Fruit fly (Drosophila melanogaster) whole organism, embryonic: ENCODE measurements around the gene CG10376.

Experiments used
- ATbp ChIP-seq: fragments of 200-800 bp; sonication (Bioruptor generic); optimal IDR thresholded peaks from 2 replicates; lab custom pipeline; 2017; ENCODE audit warnings: missing biosample characterization, mild to moderate bottlenecking, missing genetic modification characterization, missing genetic modification reagents
- Atf-2 ChIP-seq: fragments of 200-800 bp; sonication (Bioruptor generic); optimal IDR thresholded peaks from 2 replicates; lab custom pipeline; 2016; ENCODE audit warnings: missing biosample characterization, missing genetic modification characterization
- Blimp-1 ChIP-seq: fragments of 200-800 bp; sonication (Bioruptor generic); optimal IDR thresholded peaks from 3 replicates; lab custom pipeline; 2018; ENCODE audit warnings: missing biosample characterization, missing genetic modification characterization, mild to moderate bottlenecking, moderate library complexity, missing genetic modification reagents
- C15 ChIP-seq: fragments of 200-800 bp; sonication (Bioruptor generic); IDR thresholded peaks from 3 replicates; pipeline ENCODE4 v1.3.6; 2022; ENCODE audit warnings: missing biosample characterization, missing genetic modification characterization
- CG11695 ChIP-seq: fragments of 200-800 bp; sonication (Bioruptor generic); IDR thresholded peaks from 3 replicates; pipeline ENCODE4 v1.3.6; 2022; ENCODE audit warnings: missing biosample characterization, missing genetic modification characterization
- CG12769 ChIP-seq: fragments of 200-800 bp; sonication (Bioruptor generic); optimal IDR thresholded peaks from 2 replicates; lab custom pipeline; 2019; ENCODE audit warnings: missing biosample characterization, mild to moderate bottlenecking, missing genetic modification characterization, moderate library complexity
- CG13894 ChIP-seq: fragments of 200-800 bp; sonication (Bioruptor generic); optimal IDR thresholded peaks from 3 replicates; lab custom pipeline; 2018; ENCODE audit warnings: missing biosample characterization, mild to moderate bottlenecking, missing genetic modification characterization, moderate library complexity
- CG14050 ChIP-seq: fragments of 200-800 bp; sonication (Bioruptor generic); IDR thresholded peaks from 3 replicates; pipeline ENCODE4 v1.3.6; 2022; ENCODE audit warnings: missing biosample characterization, missing genetic modification characterization
- CG14965 ChIP-seq: fragments of 200-800 bp; sonication (Bioruptor generic); optimal IDR thresholded peaks from 2 replicates; lab custom pipeline; 2016; ENCODE audit warnings: missing biosample characterization, missing genetic modification characterization, borderline replicate concordance
- CG15514 ChIP-seq: fragments of 200-800 bp; sonication (Bioruptor generic); optimal IDR thresholded peaks from 3 replicates; lab custom pipeline; 2017; ENCODE audit warnings: missing biosample characterization, missing genetic modification characterization, mild to moderate bottlenecking, moderate library complexity, missing genetic modification reagents
- CG1647 ChIP-seq: fragments of 200-800 bp; sonication (Bioruptor generic); optimal IDR thresholded peaks from 3 replicates; lab custom pipeline; 2016; ENCODE audit warnings: missing biosample characterization, missing genetic modification characterization
- CG18011 ChIP-seq: fragments of 200-800 bp; sonication (Bioruptor generic); optimal IDR thresholded peaks from 2 replicates; lab custom pipeline; 2017; ENCODE audit warnings: missing biosample characterization, missing genetic modification characterization, mild to moderate bottlenecking, moderate library complexity, missing genotype
- CG2116 ChIP-seq: fragments of 200-800 bp; sonication (Bioruptor generic); optimal IDR thresholded peaks from 3 replicates; lab custom pipeline; 2018; ENCODE audit warnings: missing biosample characterization, mild to moderate bottlenecking, missing genetic modification characterization
- CG30403 ChIP-seq: fragments of 200-800 bp; sonication (Bioruptor generic); optimal IDR thresholded peaks from 3 replicates; lab custom pipeline; 2016; ENCODE audit warnings: missing biosample characterization, missing genetic modification characterization
- CG32532 ChIP-seq: fragments of 200-800 bp; sonication (Bioruptor generic); IDR thresholded peaks from 2 replicates; pipeline ENCODE4 v1.3.6; 2022; ENCODE audit warnings: missing biosample characterization, missing genetic modification characterization
- CG33557 ChIP-seq: fragments of 200-800 bp; sonication (Bioruptor generic); optimal IDR thresholded peaks from 2 replicates; lab custom pipeline; 2019; ENCODE audit warnings: missing biosample characterization, mild to moderate bottlenecking, missing genetic modification characterization, moderate library complexity
- CG34376 ChIP-seq: fragments of 200-800 bp; sonication (Bioruptor generic); optimal IDR thresholded peaks from 2 replicates; lab custom pipeline; 2018; ENCODE audit warnings: missing biosample characterization, mild to moderate bottlenecking, missing genetic modification characterization
- CG5180 ChIP-seq: fragments of 200-800 bp; sonication (Bioruptor generic); optimal IDR thresholded peaks from 3 replicates; lab custom pipeline; 2017; ENCODE audit warnings: missing biosample characterization, missing genetic modification characterization, mild to moderate bottlenecking, moderate library complexity, missing genetic modification reagents
- CG7357 ChIP-seq: fragments of 200-800 bp; sonication (Bioruptor generic); IDR thresholded peaks from 3 replicates; pipeline ENCODE4 v1.3.6; 2022; ENCODE audit warnings: missing biosample characterization, missing genetic modification characterization
- CG9215 ChIP-seq: fragments of 200-800 bp; sonication (Bioruptor generic); IDR thresholded peaks from 2 replicates; pipeline ENCODE4 v1.3.6; 2022; ENCODE audit warnings: missing biosample characterization, missing genetic modification characterization
- CG9797 ChIP-seq: fragments of 200-800 bp; sonication (Bioruptor generic); optimal IDR thresholded peaks from 3 replicates; lab custom pipeline; 2018; ENCODE audit warnings: missing biosample characterization, mild to moderate bottlenecking, missing genetic modification characterization
- Drgx ChIP-seq: fragments of 200-800 bp; sonication (Bioruptor generic); IDR thresholded peaks from 2 replicates; pipeline ENCODE4 v1.3.6; 2022; ENCODE audit warnings: missing biosample characterization, missing genetic modification characterization
- Hand ChIP-seq: fragments of 200-800 bp; sonication (Bioruptor generic); optimal IDR thresholded peaks from 2 replicates; lab custom pipeline; 2017; ENCODE audit warnings: mild to moderate bottlenecking, missing biosample characterization, missing genetic modification reagents, missing genetic modification characterization
- HmgD ChIP-seq: fragments of 200-800 bp; sonication (Bioruptor generic); optimal IDR thresholded peaks from 3 replicates; lab custom pipeline; 2016; ENCODE audit warnings: missing biosample characterization, missing genetic modification characterization
- NfI ChIP-seq: fragments of 200-800 bp; sonication (Bioruptor generic); optimal IDR thresholded peaks from 3 replicates; lab custom pipeline; 2018; ENCODE audit warnings: missing biosample characterization, mild to moderate bottlenecking, missing genetic modification characterization, moderate library complexity
- Oli ChIP-seq: fragments of 200-800 bp; sonication (Bioruptor generic); optimal IDR thresholded peaks from 2 replicates; lab custom pipeline; 2018; ENCODE audit warnings: missing biosample characterization, mild to moderate bottlenecking, missing genetic modification characterization, moderate library complexity
- Sox100B ChIP-seq: fragments of 200-800 bp; sonication (Bioruptor generic); optimal IDR thresholded peaks from 3 replicates; lab custom pipeline; 2018; ENCODE audit warnings: missing biosample characterization, mild to moderate bottlenecking, missing genetic modification characterization
- TFAM ChIP-seq: fragments of 200-800 bp; sonication (Bioruptor generic); optimal IDR thresholded peaks from 2 replicates; lab custom pipeline; 2017; ENCODE audit warnings: missing biosample characterization, missing genetic modification characterization, inconsistent platforms
- Taf1 ChIP-seq: fragments of 200-800 bp; sonication (Bioruptor generic); IDR thresholded peaks from 2 replicates; pipeline ENCODE4 v1.3.6; 2022; ENCODE audit warnings: missing biosample characterization, missing genetic modification characterization
- ara ChIP-seq: fragments of 200-800 bp; sonication (Bioruptor generic); IDR thresholded peaks from 2 replicates; pipeline ENCODE4 v1.3.6; 2022; ENCODE audit warnings: missing biosample characterization, missing genetic modification characterization
- ash1 ChIP-seq: fragments of 200-800 bp; sonication (Bioruptor generic); optimal IDR thresholded peaks from 2 replicates; lab custom pipeline; 2018; ENCODE audit warnings: missing biosample characterization, mild to moderate bottlenecking, missing genetic modification characterization
- en ChIP-seq: fragments of 200-800 bp; sonication (Bioruptor generic); optimal IDR thresholded peaks from 2 replicates; lab custom pipeline; 2016; ENCODE audit warnings: missing biosample characterization, missing genetic modification characterization
- ewg ChIP-seq: fragments of 200-800 bp; sonication (Bioruptor generic); optimal IDR thresholded peaks from 3 replicates; lab custom pipeline; 2017; ENCODE audit warnings: mild to moderate bottlenecking, missing biosample characterization, missing genetic modification reagents, missing genetic modification characterization
- gt ChIP-seq: fragments of 200-800 bp; sonication (Bioruptor generic); IDR thresholded peaks from 2 replicates; pipeline ENCODE4 v1.3.6; 2022; ENCODE audit warnings: missing biosample characterization, missing genetic modification characterization
- her ChIP-seq: fragments of 200-800 bp; sonication (Bioruptor generic); optimal IDR thresholded peaks from 2 replicates; lab custom pipeline; 2016; ENCODE audit warnings: missing biosample characterization, missing genetic modification characterization
- hkb ChIP-seq, 2 experiments: fragments of 200-800 bp in 1 of 2; fragments of >200 bp in 1 of 2; sonication (Bioruptor generic) in 1 of 2; IDR thresholded peaks in 1 of 2; optimal IDR thresholded peaks in 1 of 2; 2 replicates each; pipeline versions ENCODE4 v1.3.6 to Lab custom; 2017 to 2022; ENCODE audit warnings: missing biosample characterization in 1 of 2, missing genetic modification characterization in 1 of 2
- ind ChIP-seq: fragments of 200-800 bp; sonication (Bioruptor generic); optimal IDR thresholded peaks from 3 replicates; lab custom pipeline; 2016; ENCODE audit warnings: missing biosample characterization, missing genetic modification characterization
- otp ChIP-seq: fragments of 200-800 bp; sonication (Bioruptor generic); IDR thresholded peaks from 3 replicates; pipeline ENCODE4, ENCODE4 v1.3.6; 2022; ENCODE audit warnings: missing biosample characterization, missing genetic modification characterization
- pho ChIP-seq: fragments of 200-800 bp; sonication (Bioruptor generic); optimal IDR thresholded peaks from 2 replicates; lab custom pipeline; 2016; ENCODE audit warnings: missing biosample characterization, missing genetic modification characterization
- ro ChIP-seq: fragments of 200-800 bp; sonication (Bioruptor generic); IDR thresholded peaks from 2 replicates; pipeline ENCODE4 v1.3.6; 2022; ENCODE audit warnings: missing biosample characterization, missing genetic modification characterization
- scrt ChIP-seq: fragments of 200-800 bp; sonication (Bioruptor generic); optimal IDR thresholded peaks from 2 replicates; lab custom pipeline; 2018; ENCODE audit warnings: missing biosample characterization, mild to moderate bottlenecking, missing genetic modification characterization, moderate library complexity
- sd ChIP-seq: fragments of 200-800 bp; sonication (Bioruptor generic); optimal IDR thresholded peaks from 3 replicates; lab custom pipeline; 2018; ENCODE audit warnings: missing biosample characterization, mild to moderate bottlenecking, missing genetic modification characterization, moderate library complexity
- sr ChIP-seq: fragments of 200-800 bp; sonication (Bioruptor generic); IDR thresholded peaks from 3 replicates; pipeline ENCODE4 v1.3.6; 2022; ENCODE audit warnings: missing biosample characterization, missing genetic modification characterization
- tgo ChIP-seq: fragments of 200-800 bp; sonication (Bioruptor generic); IDR thresholded peaks from 3 replicates; pipeline ENCODE4 v1.3.6; 2022; ENCODE audit warnings: missing biosample characterization, missing genetic modification characterization
- tin ChIP-seq: fragments of 200-800 bp; sonication (Bioruptor generic); optimal IDR thresholded peaks from 3 replicates; lab custom pipeline; 2016; ENCODE audit warnings: missing biosample characterization, missing genetic modification characterization
- tna ChIP-seq: fragments of 200-800 bp; sonication (Bioruptor generic); IDR thresholded peaks from 2 replicates; pipeline ENCODE4 v1.3.6; 2022; ENCODE audit warnings: missing biosample characterization, missing genetic modification characterization; ENCODE audit not compliant: partially characterized antibody
- tup ChIP-seq: fragments of 200-800 bp; sonication (Bioruptor generic); optimal IDR thresholded peaks from 2 replicates; lab custom pipeline; 2016; ENCODE audit warnings: missing biosample characterization, mild to moderate bottlenecking, missing genetic modification characterization, moderate library complexity
- vvl ChIP-seq: fragments of 200-800 bp; sonication (Bioruptor generic); IDR thresholded peaks from 2 replicates; pipeline ENCODE4 v1.3.6; 2022; ENCODE audit warnings: missing biosample characterization, missing genetic modification characterization
- zf30C ChIP-seq: fragments of 200-800 bp; sonication (Bioruptor generic); optimal IDR thresholded peaks from 3 replicates; lab custom pipeline; 2018; ENCODE audit warnings: missing biosample characterization, mild to moderate bottlenecking, missing genetic modification characterization

Gene CG10376

DNA sequence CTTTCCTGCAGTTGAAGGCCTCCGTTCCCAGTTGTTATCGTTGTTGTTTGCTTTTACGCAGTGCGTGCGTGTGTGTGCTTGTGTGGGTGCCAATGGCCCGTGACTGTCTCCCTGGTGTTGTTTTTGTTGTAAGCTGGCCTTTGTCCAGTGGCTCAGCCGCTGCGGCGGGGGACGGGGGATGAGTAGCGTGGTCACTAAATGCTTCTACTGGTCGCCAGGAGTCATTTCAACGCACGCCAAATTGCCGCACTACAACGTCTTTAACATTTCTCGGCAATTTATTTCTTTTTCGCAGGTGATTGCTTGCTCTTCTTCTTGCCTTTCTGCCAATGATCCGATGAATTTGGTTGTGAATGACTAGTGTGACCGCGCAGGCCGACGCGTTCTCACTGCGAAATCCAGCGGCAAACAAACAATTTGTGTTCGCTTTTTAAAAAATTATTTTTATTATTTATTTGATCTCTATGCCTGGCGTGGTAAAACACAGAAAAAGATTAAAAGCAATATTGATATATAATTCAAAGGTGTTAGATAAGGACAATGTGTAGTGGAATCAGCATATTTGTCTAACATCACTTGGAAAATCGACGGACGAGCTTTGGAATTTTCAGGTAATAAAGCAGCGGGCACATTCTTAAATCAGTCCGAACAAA is 5.5 kb upstream of the CG10376 start, which contains the start of the genes Faf2 and Grip71 (continued):
- TF ChIP-seq tgo (GFP tag; lab: Robert Waterston, UW): peak; percentile 94
- TF ChIP-seq CG13894: peak; percentile 80
- peak; percentile 85; the same call in 2 of the 3 replicates for TF ChIP-seq C15 (GFP tag; lab: Robert Waterston, UW)
- peak; percentile 92 for TF ChIP-seq gt
- peak; percentile 96 for TF ChIP-seq CG32532
- TF ChIP-seq Oli (tag; lab: Kevin White, UChicago): peak; percentile 86
- TF ChIP-seq ara (GFP tag; lab: Robert Waterston, UW): peak; percentile 94
- TF ChIP-seq vvl (GFP tag; lab: Robert Waterston, UW): peak; percentile 96
- peak; percentile 80 for TF ChIP-seq Atf-2 (GFP tag; lab: Kevin White, UChicago)
- TF ChIP-seq otp (GFP tag; lab: Robert Waterston, UW): peak; percentile 93
- TF ChIP-seq ro: peak; percentile 85
- TF ChIP-seq ewg (GFP tag; lab: Kevin White, UChicago): peak; percentile 85
- peak; percentile 98 for TF ChIP-seq CG9797 (GFP tag; lab: Kevin White, UChicago)
- TF ChIP-seq CG9215 (GFP tag; lab: Robert Waterston, UW): peak; percentile 92
- peak; percentile 92 for TF ChIP-seq CG14050 (GFP tag; lab: Robert Waterston, UW)
- TF ChIP-seq ash1 (GFP tag; lab: Kevin White, UChicago): no peak
- peak; percentile 72; the same call in 1 of the 3 replicates for TF ChIP-seq sr (GFP tag; lab: Robert Waterston, UW)
- TF ChIP-seq tup: peak; percentile 77
- TF ChIP-seq CG15514: peak; percentile 90
- TF ChIP-seq CG12769 (tag; lab: Kevin White, UChicago): peak; percentile 82
- peak; percentile 86 for TF ChIP-seq CG1647 (GFP tag; lab: Kevin White, UChicago)
- peak; percentile 84 for TF ChIP-seq CG11695 (GFP tag; lab: Robert Waterston, UW)
- peak; percentile 85 for TF ChIP-seq Drgx (GFP tag; lab: Robert Waterston, UW)
- peak; percentile 95 for TF ChIP-seq ind
- TF ChIP-seq CG33557 (GFP tag; lab: Kevin White, UChicago): peak; percentile 66
- TF ChIP-seq tin (GFP tag; lab: Kevin White, UChicago): peak; percentile 88
- TF ChIP-seq Sox100B: no peak
- TF ChIP-seq pho (GFP tag; lab: Kevin White, UChicago): peak; percentile 91
- TF ChIP-seq hkb (optimal IDR thresholded peaks at IDR 0.05; lab: Kevin White, UChicago): peak; percentile 88
- peak; percentile 91 for TF ChIP-seq hkb (GFP tag; IDR thresholded peaks at IDR 0.05; lab: Robert Waterston, UW)
- no peak for TF ChIP-seq tna (GFP tag; lab: Robert Waterston, UW)
- no peak for TF ChIP-seq CG34376
- no peak for TF ChIP-seq CG14965 (GFP tag; lab: Kevin White, UChicago)
- peak; percentile 77 for TF ChIP-seq CG2116 (GFP tag; lab: Kevin White, UChicago)
- TF ChIP-seq her (GFP tag; lab: Kevin White, UChicago): no peak
- TF ChIP-seq TFAM (GFP tag; lab: Kevin White, UChicago): peak; percentile 51
- TF ChIP-seq HmgD (GFP tag; lab: Kevin White, UChicago): peak; percentile 22
- TF ChIP-seq zf30C (GFP tag; lab: Kevin White, UChicago): no peak
- peak; percentile 79 for TF ChIP-seq Taf1 (GFP tag; lab: Robert Waterston, UW)
- TF ChIP-seq CG30403 (GFP tag; lab: Kevin White, UChicago): peak; percentile 96
- peak; percentile 44 for TF ChIP-seq en (GFP tag; lab: Kevin White, UChicago)
- peak; percentile 54 for TF ChIP-seq CG18011 (GFP tag; lab: Kevin White, UChicago)
- TF ChIP-seq ATbp: peak; percentile 76
- TF ChIP-seq sd (tag; lab: Kevin White, UChicago): peak; percentile 83
- peak; percentile 100 for TF ChIP-seq CG7357
- TF ChIP-seq CG5180: peak; percentile 36
- peak; percentile 68 for TF ChIP-seq scrt (GFP tag; lab: Kevin White, UChicago)
- TF ChIP-seq Blimp-1 (GFP tag; lab: Kevin White, UChicago): peak; percentile 86
- peak; percentile 52 for TF ChIP-seq Hand (GFP tag; lab: Kevin White, UChicago)
- TF ChIP-seq NfI (GFP tag; lab: Kevin White, UChicago): peak; percentile 92
